Fruit fly (Drosophila melanogaster): ENCODE results near the gene Jhbp1.

Jhbp1 gene

dm6 chr3R:4975874-4976663 lies 10.8 kb downstream of the Jhbp1 start (continued):
- TF ChIP-seq CG32006 (GFP tag; optimal IDR thresholded peaks at IDR 0.05): no peak

- TF ChIP-seq ss (GFP tag; optimal IDR thresholded peaks at IDR 0.05) (peak in 1 of 2 experiments; percentile 5), CG31627 (GFP tag; optimal IDR thresholded peaks at IDR 0.05) (no peak), Sox15 (GFP tag; optimal IDR thresholded peaks at IDR 0.05) (no peak), CG1621 (tag; optimal IDR thresholded peaks at IDR 0.05) (peak; percentile 44), CG4318 (GFP tag; optimal IDR thresholded peaks at IDR 0.05) (no peak), dsx (GFP tag; optimal IDR thresholded peaks at IDR 0.05; ENCODE audit: poor library complexity, severe bottlenecking) (peak; percentile 4), CG32006 (GFP tag; optimal IDR thresholded peaks at IDR 0.05) (no peak), net (GFP tag; optimal IDR thresholded peaks at IDR 0.05) (no peak), Eip75B (GFP tag; optimal IDR thresholded peaks at IDR 0.05) (no peak), lz (GFP tag; optimal IDR thresholded peaks at IDR 0.05) (no peak), fd85E (GFP tag; optimal IDR thresholded peaks at IDR 0.05) (no peak), CG15336 (GFP tag; IDR thresholded peaks at IDR 0.05) (no peak), Eip78C (GFP tag) (peak; percentile 62)
Observed at dm6 chr3R:4978256-4979021, 13.2 kb downstream of the Jhbp1 start.

DNA sequence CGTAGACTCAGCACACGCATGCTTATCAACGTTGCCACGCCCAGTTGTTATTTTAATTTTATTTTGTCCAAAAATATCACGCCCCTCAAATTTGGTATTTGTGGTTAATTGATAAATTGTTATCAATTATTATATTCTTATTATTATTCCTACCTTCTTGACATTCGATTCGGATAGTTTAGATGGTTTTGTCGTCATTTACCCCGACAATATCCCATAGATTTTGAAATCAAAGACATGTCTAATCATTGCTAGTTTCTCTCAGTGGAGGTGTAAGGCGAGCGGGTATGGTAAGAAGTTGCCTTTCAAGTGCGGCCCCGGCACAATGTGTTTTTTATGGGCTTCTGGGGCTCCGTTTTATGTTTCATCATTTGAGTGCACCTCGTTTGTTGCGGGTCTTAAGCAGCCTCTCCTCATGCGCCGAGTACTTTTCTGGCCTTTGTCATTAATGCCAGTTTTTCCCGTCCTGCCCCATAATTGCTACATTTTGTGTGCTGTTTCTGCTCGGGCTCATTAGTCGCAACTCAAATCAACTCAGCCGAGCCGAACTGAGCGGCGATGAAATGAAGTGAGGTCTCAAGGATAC lies 14.0 kb downstream of the Jhbp1 start:
- peak; percentile 10 for TF ChIP-seq CG32006 (GFP tag; optimal IDR thresholded peaks at IDR 0.05)
- TF ChIP-seq CG3032 (tag; optimal IDR thresholded peaks at IDR 0.05): peak; percentile 40
- TF ChIP-seq CG10631 (GFP tag; optimal IDR thresholded peaks at IDR 0.05): peak; percentile 4
- peak; percentile 57 for TF ChIP-seq dsx (GFP tag; optimal IDR thresholded peaks at IDR 0.05; ENCODE audit: poor library complexity, severe bottlenecking)
- TF ChIP-seq CG10669 (GFP tag; optimal IDR thresholded peaks at IDR 0.05): peak; percentile 23
- no peak for TF ChIP-seq Sox14 (GFP tag; optimal IDR thresholded peaks at IDR 0.05)
- TF ChIP-seq CG3919 (GFP tag; optimal IDR thresholded peaks at IDR 0.05): peak; percentile 5
- peak; percentile 13 for TF ChIP-seq Eip75B (GFP tag; optimal IDR thresholded peaks at IDR 0.05)
- TF ChIP-seq esn (GFP tag; optimal IDR thresholded peaks at IDR 0.05): peak; percentile 9
- TF ChIP-seq topi (GFP tag; optimal IDR thresholded peaks at IDR 0.05): no peak
- TF ChIP-seq CG7368 (GFP tag; optimal IDR thresholded peaks at IDR 0.05): no peak
- peak; percentile 65 for TF ChIP-seq svp (GFP tag)
- peak; percentile 4 for TF ChIP-seq CG6854 (GFP tag; optimal IDR thresholded peaks at IDR 0.05)
- no peak for TF ChIP-seq Gug (GFP tag; IDR thresholded peaks at IDR 0.05)
- TF ChIP-seq Eip78C (GFP tag): peak; percentile 53
- TF ChIP-seq CG31627 (GFP tag; optimal IDR thresholded peaks at IDR 0.05): no peak
- TF ChIP-seq Sox102F (GFP tag; optimal IDR thresholded peaks at IDR 0.05): peak; percentile 27
- peak; percentile 46 for TF ChIP-seq Met (GFP tag; optimal IDR thresholded peaks at IDR 0.05)
- TF ChIP-seq OdsH (GFP tag; optimal IDR thresholded peaks at IDR 0.05): peak; percentile 4
- TF ChIP-seq fd85E (GFP tag; optimal IDR thresholded peaks at IDR 0.05): no peak
- 0 out of 3 replicates have a peak, but pooled peaks have one; percentile 9 for TF ChIP-seq CG6163 (GFP tag; IDR thresholded peaks at IDR 0.05)
- peak; percentile 9 for TF ChIP-seq acj6 (GFP tag; optimal IDR thresholded peaks at IDR 0.05)

DNA sequence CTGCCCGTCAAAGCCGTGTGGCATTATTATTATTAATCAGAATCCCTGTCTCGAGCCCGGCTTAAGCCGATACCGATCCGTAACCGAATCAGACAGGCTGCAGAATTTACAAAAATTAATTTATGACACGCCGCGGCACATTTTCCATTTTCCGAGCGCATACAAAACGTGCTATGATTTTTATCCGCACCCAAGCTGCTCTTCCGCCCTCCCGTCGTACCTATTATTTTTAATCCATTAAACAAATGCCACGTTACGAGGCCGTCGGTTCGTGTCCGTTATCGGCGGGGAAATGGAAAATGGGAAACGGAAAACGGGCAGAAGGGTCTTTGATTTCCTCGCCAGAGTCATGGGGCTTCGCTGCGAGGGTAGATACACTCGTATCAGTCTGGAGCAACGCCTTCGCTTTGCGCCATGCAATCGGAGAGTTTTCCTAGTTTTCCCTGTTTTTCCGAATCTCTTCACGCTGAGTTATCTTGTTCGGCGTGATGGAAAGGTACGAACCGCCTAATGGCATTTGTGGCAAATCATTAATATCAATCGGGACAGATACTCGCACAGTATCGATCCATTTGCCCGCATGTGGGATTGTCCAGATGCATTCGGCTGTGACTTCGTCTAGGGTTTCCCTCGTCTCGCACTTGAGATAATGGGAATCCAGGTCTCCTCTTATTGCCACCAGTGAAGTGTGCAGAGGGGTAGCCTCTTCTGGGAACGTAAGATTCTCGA lies 15.0 kb downstream of the Jhbp1 start:
- TF ChIP-seq esn (GFP tag; optimal IDR thresholded peaks at IDR 0.05) (no peak), fkh (GFP tag; optimal IDR thresholded peaks at IDR 0.05) (no peak), OdsH (GFP tag; optimal IDR thresholded peaks at IDR 0.05) (no peak), CG6276 (GFP tag; optimal IDR thresholded peaks at IDR 0.05) (no peak), Gug (GFP tag; IDR thresholded peaks at IDR 0.05) (no peak), Hr39 (GFP tag; optimal IDR thresholded peaks at IDR 0.05) (no peak), svp (GFP tag) (no peak), CG11902 (GFP tag; optimal IDR thresholded peaks at IDR 0.05) (no peak), lz (GFP tag; optimal IDR thresholded peaks at IDR 0.05) (no peak), dsx (GFP tag; optimal IDR thresholded peaks at IDR 0.05; ENCODE audit: poor library complexity, severe bottlenecking) (no peak), CG6808 (GFP tag; optimal IDR thresholded peaks at IDR 0.05) (no peak), CG11294 (GFP tag; IDR thresholded peaks at IDR 0.05) (no peak), CG32006 (GFP tag; optimal IDR thresholded peaks at IDR 0.05) (no peak)

Data from whole organism, prepupa.